Worm (Caenorhabditis elegans) whole organism, L1 larva: Measurements from ENCODE around the gene dod-20.

ENCODE experiments used
- C04F5.9 ChIP-seq: sonication (generic microtip); optimal IDR thresholded peaks from 2 replicates; lab custom pipeline; 2016; ENCODE audit warnings: missing genetic modification characterization, missing compliant biosample characterization
- efl-3 ChIP-seq: fragments of 200-800 bp; sonication (Bioruptor generic); optimal IDR thresholded peaks from 2 replicates; lab custom pipeline; 2018; ENCODE audit warnings: mild to moderate bottlenecking, missing genetic modification characterization, missing compliant biosample characterization
- egl-13 ChIP-seq: sonication (generic microtip); optimal IDR thresholded peaks from 2 replicates; lab custom pipeline; 2016; ENCODE audit warnings: missing genotype, missing genetic modification reagents, missing genetic modification characterization, missing compliant biosample characterization
- fkh-4 ChIP-seq: sonication (generic microtip); optimal IDR thresholded peaks from 2 replicates; lab custom pipeline; 2016; ENCODE audit warnings: missing compliant biosample characterization, missing genetic modification characterization, borderline replicate concordance
- lin-13 ChIP-seq: fragments of 150-350 bp; optimal IDR thresholded peaks from 2 replicates; lab custom pipeline; 2014; ENCODE audit warnings: missing biosample characterization, missing genetic modification reagents, missing genetic modification characterization
- lin-35 ChIP-seq, 2 experiments: fragments of 150-350 bp; optimal IDR thresholded peaks; 2 replicates each; lab custom pipeline; 2014; ENCODE audit warnings: missing biosample characterization in 2 of 2, missing genetic modification characterization in 2 of 2, missing genetic modification reagents in 2 of 2
- nhr-28 ChIP-seq: fragments of 150-350 bp; optimal IDR thresholded peaks from 2 replicates; lab custom pipeline; 2014; ENCODE audit warnings: missing biosample characterization, missing genetic modification characterization
- nhr-85 ChIP-seq: sonication (generic microtip); peaks from one replicate; lab custom pipeline; 2016; ENCODE audit warnings: missing genetic modification characterization, inconsistent platforms, missing compliant biosample characterization
- pqm-1 ChIP-seq: sonication (generic microtip); optimal IDR thresholded peaks from 3 replicates; lab custom pipeline; 2017; ENCODE audit warnings: missing biosample characterization, missing genetic modification characterization
- snu-23 ChIP-seq: sonication (generic microtip); optimal IDR thresholded peaks from 2 replicates; lab custom pipeline; 2016; ENCODE audit warnings: missing genetic modification characterization, missing compliant biosample characterization
- unc-86 ChIP-seq: sonication (generic microtip); optimal IDR thresholded peaks from 2 replicates; lab custom pipeline; 2016; ENCODE audit warnings: missing genetic modification characterization, missing compliant biosample characterization
- zag-1 ChIP-seq: fragments of 150-350 bp; optimal IDR thresholded peaks from 2 replicates; lab custom pipeline; 2014; ENCODE audit warnings: missing biosample characterization, missing genetic modification characterization

Gene dod-20

ce11 chrV:472589-472988 is 50.4 kb downstream of the dod-20 start, which contains the start of gene srt-31:
Gene srt-31, plus strand, starts transcription at chrV:472889.
- TF ChIP-seq C04F5.9 (tag; lab: Kevin White, UChicago) (no peak), nhr-28 (tag; lab: Kevin White, UChicago) (no peak), lin-35 (GFP tag; optimal IDR thresholded peaks at IDR 0.05; lab: Kevin White, UChicago) (no peak), zag-1 (tag; lab: Kevin White, UChicago) (no peak), nhr-85 (tag; lab: Kevin White, UChicago) (no peak), egl-13 (tag; lab: Kevin White, UChicago) (no peak), snu-23 (GFP tag; lab: Kevin White, UChicago) (no peak), lin-13 (GFP tag; lab: Kevin White, UChicago) (no peak), unc-86 (tag; lab: Kevin White, UChicago) (no peak), fkh-4 (tag; lab: Kevin White, UChicago) (no peak), efl-3 (GFP tag; lab: Kevin White, UChicago) (no peak), pqm-1 (no peak)
- TF ChIP-seq, all 84 proteins: peak for 0
